Fruit fly (Drosophila melanogaster): Measurements from ENCODE around the gene lok.

lok gene

dm6 chr2L:20074388-20074787 lies 13.2 kb downstream of the lok start:
- TF ChIP-seq CTCF (optimal IDR thresholded peaks at IDR 0.05) = no peak
- TF ChIP-seq CG8478 (optimal IDR thresholded peaks at IDR 0.05) = no peak

dm6 chr2L:20075234-20075803 lies 14.1 kb downstream of the lok start, which contains the start of the genes pr and neb:
pr (minus strand) TSS chr2L:20075458.
neb (plus strand) TSS chr2L:20075757.
- no peak for TF ChIP-seq CTCF (optimal IDR thresholded peaks at IDR 0.05)
- no peak for TF ChIP-seq CG8478 (optimal IDR thresholded peaks at IDR 0.05)

dm6 chr2L:20077423-20078401 lies 16.5 kb downstream of the lok start:
- TF ChIP-seq CG8478 (optimal IDR thresholded peaks at IDR 0.05) (no peak), CTCF (optimal IDR thresholded peaks at IDR 0.05) (no peak)

dm6 chr2L:20078880-20079279 lies 17.7 kb downstream of the lok start:
- TF ChIP-seq CTCF (optimal IDR thresholded peaks at IDR 0.05) (no peak), CG8478 (optimal IDR thresholded peaks at IDR 0.05) (no peak)

dm6 chr2L:20080772-20081171 lies 19.6 kb downstream of the lok start:
- TF ChIP-seq CG8478 (optimal IDR thresholded peaks at IDR 0.05) = no peak
- TF ChIP-seq CTCF (optimal IDR thresholded peaks at IDR 0.05) = no peak

dm6 chr2L:20082155-20082964 lies 21.1 kb downstream of the lok start:
- TF ChIP-seq CG8478 (optimal IDR thresholded peaks at IDR 0.05) (no peak), CTCF (optimal IDR thresholded peaks at IDR 0.05) (no peak)

- no peak for TF ChIP-seq CG8478 (optimal IDR thresholded peaks at IDR 0.05)
- TF ChIP-seq CTCF (optimal IDR thresholded peaks at IDR 0.05) = no peak
Measured at dm6 chr2L:20082965-20083855, 22.0 kb downstream of the lok start.

- TF ChIP-seq CG8478 (optimal IDR thresholded peaks at IDR 0.05) (no peak), CTCF (optimal IDR thresholded peaks at IDR 0.05) (no peak)
Measured at dm6 chr2L:20084068-20084651, 22.9 kb downstream of the lok start.

- TF ChIP-seq CG8478 (optimal IDR thresholded peaks at IDR 0.05) (no peak), CTCF (optimal IDR thresholded peaks at IDR 0.05) (no peak)
Measured at dm6 chr2L:20084785-20085555, 23.7 kb downstream of the lok start, which contains the start of gene fok. fok (minus strand) TSS chr2L:20085070.

dm6 chr2L:20086295-20087096 lies 25.3 kb downstream of the lok start:
- TF ChIP-seq CG8478 (optimal IDR thresholded peaks at IDR 0.05) (no peak), CTCF (optimal IDR thresholded peaks at IDR 0.05) (no peak)

- TF ChIP-seq CTCF (optimal IDR thresholded peaks at IDR 0.05) (no peak), CG8478 (optimal IDR thresholded peaks at IDR 0.05) (no peak)
Measured at dm6 chr2L:20091094-20091679, 30.0 kb downstream of the lok start, which contains the start of the genes CG10747 and Pyroxd1. CG10747 (minus strand) TSS chr2L:20091348. Pyroxd1 (plus strand) TSS chr2L:20091435.

- TF ChIP-seq CG8478 (optimal IDR thresholded peaks at IDR 0.05) = no peak
- no peak for TF ChIP-seq CTCF (optimal IDR thresholded peaks at IDR 0.05)
Measured at dm6 chr2L:20093794-20094193, 32.6 kb downstream of the lok start, which contains the start of the genes Taf13 and nesd. Taf13 (minus strand) TSS chr2L:20093849. nesd (plus strand) TSS chr2L:20093972.
